Fruit fly (Drosophila melanogaster) whole organism, embryonic: Measurements from ENCODE around the gene Scgalpha.

ENCODE experiments used
- Atf3 ChIP-seq: fragments of 200-800 bp; sonication (Bioruptor generic); optimal IDR thresholded peaks from 3 replicates; lab custom pipeline; 2016; ENCODE audit warnings: missing biosample characterization, missing genetic modification characterization
- B-H2 ChIP-seq: fragments of 200-800 bp; sonication (Bioruptor generic); optimal IDR thresholded peaks from 2 replicates; lab custom pipeline; 2018; ENCODE audit warnings: missing biosample characterization, mild to moderate bottlenecking, missing genetic modification characterization
- Bgb ChIP-seq: fragments of 200-800 bp; sonication (Bioruptor generic); IDR thresholded peaks from 2 replicates; pipeline ENCODE4 v1.3.6; 2022; ENCODE audit warnings: missing biosample characterization, missing genetic modification characterization; ENCODE audit not compliant: partially characterized antibody
- Blimp-1 ChIP-seq: fragments of 200-800 bp; sonication (Bioruptor generic); optimal IDR thresholded peaks from 3 replicates; lab custom pipeline; 2018; ENCODE audit warnings: missing biosample characterization, missing genetic modification characterization, mild to moderate bottlenecking, moderate library complexity, missing genetic modification reagents
- CG10979 ChIP-seq: fragments of 200-800 bp; sonication (Bioruptor generic); optimal IDR thresholded peaks from 2 replicates; lab custom pipeline; 2018; ENCODE audit warnings: missing biosample characterization, mild to moderate bottlenecking, missing genetic modification characterization, moderate library complexity
- CG11560 ChIP-seq: fragments of 200-800 bp; sonication (Bioruptor generic); IDR thresholded peaks from 3 replicates; pipeline ENCODE4 v1.3.6; 2022; ENCODE audit warnings: missing biosample characterization, missing genetic modification characterization
- CG11695 ChIP-seq: fragments of 200-800 bp; sonication (Bioruptor generic); IDR thresholded peaks from 3 replicates; pipeline ENCODE4 v1.3.6; 2022; ENCODE audit warnings: missing biosample characterization, missing genetic modification characterization
- CG12104 ChIP-seq: fragments of 200-800 bp; sonication (Bioruptor generic); optimal IDR thresholded peaks from 3 replicates; lab custom pipeline; 2016; ENCODE audit warnings: missing biosample characterization, missing genetic modification characterization
- CG12391 ChIP-seq: fragments of 200-800 bp; sonication (Bioruptor generic); optimal IDR thresholded peaks from 3 replicates; lab custom pipeline; 2018; ENCODE audit warnings: missing biosample characterization, mild to moderate bottlenecking, missing genetic modification characterization, moderate library complexity
- CG12659 ChIP-seq: fragments of 200-800 bp; sonication (Bioruptor generic); optimal IDR thresholded peaks from 3 replicates; lab custom pipeline; 2017; ENCODE audit warnings: mild to moderate bottlenecking, missing biosample characterization, missing genetic modification reagents, missing genetic modification characterization
- CG13123 ChIP-seq: fragments of 200-800 bp; sonication (Bioruptor generic); optimal IDR thresholded peaks from 2 replicates; lab custom pipeline; 2016; ENCODE audit warnings: missing biosample characterization, missing genetic modification characterization
- CG13287 ChIP-seq: fragments of 200-800 bp; sonication (Bioruptor generic); IDR thresholded peaks from 2 replicates; pipeline ENCODE4 v1.3.6; 2022; ENCODE audit warnings: missing biosample characterization, missing genetic modification characterization; ENCODE audit not compliant: partially characterized antibody
- CG15696 ChIP-seq: fragments of 200-800 bp; sonication (Bioruptor generic); optimal IDR thresholded peaks from 2 replicates; lab custom pipeline; 2019; ENCODE audit warnings: missing biosample characterization, mild to moderate bottlenecking, missing genetic modification characterization, moderate library complexity
- CG16813 ChIP-seq: fragments of 200-800 bp; sonication (Bioruptor generic); IDR thresholded peaks from 3 replicates; pipeline ENCODE4 v1.3.6; 2022; ENCODE audit warnings: missing biosample characterization, missing genetic modification characterization; ENCODE audit not compliant: partially characterized antibody
- CG18011 ChIP-seq: fragments of 200-800 bp; sonication (Bioruptor generic); optimal IDR thresholded peaks from 2 replicates; lab custom pipeline; 2017; ENCODE audit warnings: missing biosample characterization, missing genetic modification characterization, mild to moderate bottlenecking, moderate library complexity, missing genotype
- CG2202 ChIP-seq: fragments of 200-800 bp; sonication (Bioruptor generic); optimal IDR thresholded peaks from 2 replicates; lab custom pipeline; 2018; ENCODE audit warnings: missing biosample characterization, mild to moderate bottlenecking, missing genetic modification characterization
- CG30403 ChIP-seq: fragments of 200-800 bp; sonication (Bioruptor generic); optimal IDR thresholded peaks from 3 replicates; lab custom pipeline; 2016; ENCODE audit warnings: missing biosample characterization, missing genetic modification characterization
- CG4730 ChIP-seq: fragments of 200-800 bp; sonication (Bioruptor generic); IDR thresholded peaks from 2 replicates; pipeline ENCODE4 v1.3.6; 2022; ENCODE audit warnings: missing biosample characterization, missing genetic modification characterization
- CG6654 ChIP-seq: fragments of 200-800 bp; sonication (Bioruptor generic); optimal IDR thresholded peaks from 2 replicates; lab custom pipeline; 2017; ENCODE audit warnings: missing biosample characterization, mild to moderate bottlenecking, missing genetic modification characterization
- CG7745 ChIP-seq: fragments of 200-800 bp; sonication (Bioruptor generic); optimal IDR thresholded peaks from 2 replicates; lab custom pipeline; 2018; ENCODE audit warnings: missing biosample characterization, mild to moderate bottlenecking, missing genetic modification characterization, moderate library complexity
- CG7987 ChIP-seq: fragments of 200-800 bp; sonication (Bioruptor generic); optimal IDR thresholded peaks from 2 replicates; lab custom pipeline; 2018; ENCODE audit warnings: missing biosample characterization, mild to moderate bottlenecking, missing genetic modification characterization, moderate library complexity
- CG8388 ChIP-seq: fragments of 200-800 bp; sonication (Bioruptor generic); optimal IDR thresholded peaks from 2 replicates; lab custom pipeline; 2019; ENCODE audit warnings: missing biosample characterization, mild to moderate bottlenecking, missing genetic modification characterization, moderate library complexity
- CHES-1-like ChIP-seq: fragments of 200-800 bp; sonication (Bioruptor generic); optimal IDR thresholded peaks from 2 replicates; lab custom pipeline; 2016; ENCODE audit warnings: missing biosample characterization, missing genetic modification characterization
- Dbx ChIP-seq: fragments of 200-800 bp; sonication (Bioruptor generic); IDR thresholded peaks from 3 replicates; pipeline ENCODE4 v1.3.6; 2022; ENCODE audit warnings: missing biosample characterization, missing genetic modification characterization
- Dek ChIP-seq: fragments of 200-800 bp; sonication (Bioruptor generic); optimal IDR thresholded peaks from 3 replicates; lab custom pipeline; 2019; ENCODE audit warnings: missing biosample characterization, mild to moderate bottlenecking, missing genetic modification characterization, moderate library complexity
- Eip74EF ChIP-seq, 2 experiments: fragments of 200-800 bp in 1 of 2; fragments of >200 bp in 1 of 2; sonication (Bioruptor generic) in 1 of 2; optimal IDR thresholded peaks; 2 replicates each; lab custom pipeline; 2017 to 2019; ENCODE audit warnings: missing biosample characterization in 2 of 2, missing genetic modification characterization in 2 of 2, mild to moderate bottlenecking in 1 of 2, moderate library complexity in 1 of 2
- HHEX ChIP-seq: fragments of 200-800 bp; sonication (Bioruptor generic); optimal IDR thresholded peaks from 3 replicates; lab custom pipeline; 2017; ENCODE audit warnings: missing biosample characterization, mild to moderate bottlenecking, missing genetic modification characterization, missing genetic modification reagents
- Kr ChIP-seq: fragments of 200-800 bp; sonication (Bioruptor generic); optimal IDR thresholded peaks from 2 replicates; lab custom pipeline; 2017; ENCODE audit warnings: missing biosample characterization, mild to moderate bottlenecking, missing genetic modification characterization
- Mad ChIP-seq: fragments of 200-800 bp; sonication (Bioruptor generic); optimal IDR thresholded peaks from 2 replicates; lab custom pipeline; 2016; ENCODE audit warnings: missing biosample characterization, missing genetic modification characterization
- ap ChIP-seq: fragments of 200-800 bp; sonication (Bioruptor generic); IDR thresholded peaks from 2 replicates; pipeline ENCODE4 v1.3.6; 2022; ENCODE audit warnings: missing biosample characterization, missing genetic modification characterization
- bbx ChIP-seq: fragments of 200-800 bp; sonication (Bioruptor generic); IDR thresholded peaks from 2 replicates; pipeline ENCODE4 v1.3.6; 2022; ENCODE audit warnings: missing biosample characterization, missing genetic modification characterization; ENCODE audit not compliant: partially characterized antibody
- cad ChIP-seq: fragments of >200 bp; optimal IDR thresholded peaks from 2 replicates; lab custom pipeline; 2017; ENCODE audit warnings: missing biosample characterization, missing genetic modification characterization
- chif ChIP-seq, 2 experiments: fragments of 200-800 bp; sonication (Bioruptor generic); optimal IDR thresholded peaks; 3 replicates each; lab custom pipeline; 2016; ENCODE audit warnings: missing biosample characterization in 2 of 2, missing genetic modification characterization in 2 of 2
- dan ChIP-seq: fragments of 200-800 bp; sonication (Bioruptor generic); IDR thresholded peaks from 2 replicates; pipeline ENCODE4 v1.3.6; 2022; ENCODE audit warnings: missing biosample characterization, missing genetic modification characterization
- en ChIP-seq: fragments of 200-800 bp; sonication (Bioruptor generic); optimal IDR thresholded peaks from 2 replicates; lab custom pipeline; 2016; ENCODE audit warnings: missing biosample characterization, missing genetic modification characterization
- ewg ChIP-seq: fragments of 200-800 bp; sonication (Bioruptor generic); optimal IDR thresholded peaks from 3 replicates; lab custom pipeline; 2017; ENCODE audit warnings: mild to moderate bottlenecking, missing biosample characterization, missing genetic modification reagents, missing genetic modification characterization
- nmo ChIP-seq: fragments of 200-800 bp; sonication (Bioruptor generic); optimal IDR thresholded peaks from 2 replicates; lab custom pipeline; 2018; ENCODE audit warnings: missing biosample characterization, mild to moderate bottlenecking, missing genetic modification characterization, moderate library complexity
- peb ChIP-seq: fragments of 200-800 bp; sonication (Bioruptor generic); IDR thresholded peaks from 2 replicates; pipeline ENCODE4 v1.3.6; 2022; ENCODE audit warnings: missing biosample characterization, missing genetic modification characterization
- pfk ChIP-seq: fragments of 200-800 bp; sonication (Bioruptor generic); optimal IDR thresholded peaks from 2 replicates; lab custom pipeline; 2018; ENCODE audit warnings: missing biosample characterization, mild to moderate bottlenecking, missing genetic modification characterization, moderate library complexity
- prd ChIP-seq, 3 experiments: fragments of >200 bp in 2 of 3; fragments of 200-800 bp in 1 of 3; sonication (Bioruptor generic) in 1 of 3; optimal IDR thresholded peaks in 2 of 3; IDR thresholded peaks in 1 of 3; 2 replicates in 2 of 3; 3 replicates in 1 of 3; pipeline versions ENCODE4 v1.3.6 to Lab custom; 2017 to 2022; ENCODE audit warnings: missing biosample characterization in 1 of 3, missing genetic modification characterization in 1 of 3
- run ChIP-seq: fragments of 200-800 bp; sonication (Bioruptor generic); optimal IDR thresholded peaks from 3 replicates; lab custom pipeline; 2018; ENCODE audit warnings: missing biosample characterization, mild to moderate bottlenecking, missing genetic modification characterization
- sens-2 ChIP-seq: fragments of 200-800 bp; sonication (Bioruptor generic); IDR thresholded peaks from 2 replicates; pipeline ENCODE4 v1.3.6; 2022; ENCODE audit warnings: missing biosample characterization, missing genetic modification characterization
- shn ChIP-seq: fragments of 200-800 bp; sonication (Bioruptor generic); optimal IDR thresholded peaks from 3 replicates; lab custom pipeline; 2016; ENCODE audit warnings: missing biosample characterization, missing genetic modification characterization
- sna ChIP-seq: fragments of 200-800 bp; sonication (Bioruptor generic); IDR thresholded peaks from 2 replicates; pipeline ENCODE4 v1.3.6; 2022; ENCODE audit warnings: missing biosample characterization, missing genetic modification characterization; ENCODE audit not compliant: partially characterized antibody
- tx ChIP-seq: fragments of 200-800 bp; sonication (Bioruptor generic); optimal IDR thresholded peaks from 2 replicates; lab custom pipeline; 2016; ENCODE audit warnings: missing biosample characterization, missing genetic modification characterization
- z ChIP-seq: fragments of 200-800 bp; sonication (Bioruptor generic); IDR thresholded peaks from 3 replicates; pipeline ENCODE4 v1.3.6; 2022; ENCODE audit warnings: missing biosample characterization, missing genetic modification characterization
- zen ChIP-seq: fragments of 200-800 bp; sonication (Bioruptor generic); optimal IDR thresholded peaks from 3 replicates; lab custom pipeline; 2018; ENCODE audit warnings: missing biosample characterization, mild to moderate bottlenecking, missing genetic modification characterization, moderate library complexity

The Scgalpha gene

DNA sequence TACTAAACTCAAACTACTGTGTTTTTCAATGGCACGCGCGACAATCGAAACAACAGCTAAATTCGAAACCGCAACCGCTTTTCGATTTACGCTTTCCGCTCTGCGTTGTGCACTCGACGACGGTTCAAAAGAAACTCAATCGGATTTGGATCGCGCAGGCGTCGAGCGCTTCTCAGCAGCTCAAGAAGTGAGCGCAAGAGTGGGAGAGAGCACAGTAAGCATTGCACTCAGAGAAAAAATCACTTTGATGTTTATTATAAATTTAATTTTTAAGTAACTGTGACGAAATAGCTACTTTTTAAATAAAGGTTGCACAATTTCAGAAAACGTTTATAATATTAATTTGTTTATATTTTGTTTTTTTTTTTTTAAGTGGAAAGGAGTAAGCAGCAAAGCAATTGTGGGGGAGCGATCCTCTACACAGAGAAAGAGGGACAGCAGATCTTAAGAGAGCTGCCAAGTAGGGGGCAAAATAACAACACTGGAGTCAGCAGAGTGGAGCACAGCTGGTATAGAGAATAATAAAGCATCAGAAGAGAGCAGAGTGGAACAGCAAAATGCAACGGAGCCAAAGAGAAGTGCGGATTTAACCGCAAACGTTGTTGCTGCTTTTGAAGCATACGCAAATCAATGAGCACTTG, 25.5 kb upstream of the Scgalpha start (continued):
- TF ChIP-seq Eip74EF (GFP tag; optimal IDR thresholded peaks at IDR 0.05; lab: Kevin White, UChicago): peak in 1 of 2 experiments; percentile 95
- no peak; the same call in 1 of the 2 replicates for TF ChIP-seq dan (GFP tag; lab: Robert Waterston, UW)
- TF ChIP-seq CG7987: peak; percentile 93
- peak; percentile 84 for TF ChIP-seq CG6654
- peak; percentile 98 for TF ChIP-seq CG12104 (GFP tag; lab: Kevin White, UChicago)
- TF ChIP-seq CG8388 (GFP tag; lab: Kevin White, UChicago): peak; percentile 98
- TF ChIP-seq CG30403: peak; percentile 99
- TF ChIP-seq zen (tag; lab: Kevin White, UChicago): peak; percentile 98
- peak; percentile 57; the same call in 1 of the 2 replicates for TF ChIP-seq bbx (GFP tag; lab: Robert Waterston, UW)
- peak; percentile 99 for TF ChIP-seq ap (GFP tag; lab: Robert Waterston, UW)
- no peak for TF ChIP-seq sna (GFP tag; lab: Robert Waterston, UW)
- TF ChIP-seq Mad (GFP tag; lab: Kevin White, UChicago): peak; percentile 96
- TF ChIP-seq CG12659 (GFP tag; lab: Kevin White, UChicago): peak; percentile 97
- peak; percentile 94 for TF ChIP-seq CG7745
- TF ChIP-seq Blimp-1: peak; percentile 98
- no peak for TF ChIP-seq prd (optimal IDR thresholded peaks at IDR 0.05; lab: Kevin White, UChicago)
- TF ChIP-seq prd (GFP tag; IDR thresholded peaks at IDR 0.05; lab: Robert Waterston, UW): peak; percentile 99
- no peak for TF ChIP-seq CG13287
- peak; percentile 97 for TF ChIP-seq CG13123
- peak; percentile 98 for TF ChIP-seq nmo (GFP tag; lab: Kevin White, UChicago)
- TF ChIP-seq ewg: peak; percentile 94
- peak; percentile 43 for TF ChIP-seq pfk (GFP tag; lab: Kevin White, UChicago)
- peak; percentile 98 for TF ChIP-seq CG4730 (GFP tag; lab: Robert Waterston, UW)
- peak; percentile 82 for TF ChIP-seq CHES-1-like
- TF ChIP-seq cad (GFP tag; lab: Kevin White, UChicago): no peak
- peak; percentile 85 for TF ChIP-seq CG18011 (GFP tag; lab: Kevin White, UChicago)
- no peak for TF ChIP-seq Bgb (GFP tag; lab: Robert Waterston, UW)
- TF ChIP-seq chif (GFP tag; optimal IDR thresholded peaks at IDR 0.05; lab: Kevin White, UChicago): peak; percentile 90 to 96
- peak; percentile 89 for TF ChIP-seq CG11560
- TF ChIP-seq peb (GFP tag; lab: Robert Waterston, UW): peak; percentile 98
- peak; percentile 96 for TF ChIP-seq Dek (tag; lab: Kevin White, UChicago)
- peak; percentile 98 for TF ChIP-seq sens-2 (GFP tag; lab: Robert Waterston, UW)
- TF ChIP-seq CG11695 (GFP tag; lab: Robert Waterston, UW): peak; percentile 99
- TF ChIP-seq en (GFP tag; lab: Kevin White, UChicago): peak; percentile 78
- TF ChIP-seq CG16813 (GFP tag; lab: Robert Waterston, UW): no peak
- TF ChIP-seq Dbx (GFP tag; lab: Robert Waterston, UW): peak; percentile 95
- TF ChIP-seq CG12391 (tag; lab: Kevin White, UChicago): peak; percentile 99
- peak; percentile 97 for TF ChIP-seq run (tag; lab: Kevin White, UChicago)
- peak; percentile 96 for TF ChIP-seq HHEX
- TF ChIP-seq Atf3 (GFP tag; lab: Kevin White, UChicago): peak; percentile 87
- TF ChIP-seq shn (GFP tag; lab: Kevin White, UChicago): peak; percentile 65
- peak; percentile 98 for TF ChIP-seq CG15696
- peak; percentile 97 for TF ChIP-seq z (GFP tag; lab: Robert Waterston, UW)
- TF ChIP-seq tx: peak; percentile 79
- peak; percentile 78 for TF ChIP-seq B-H2 (GFP tag; lab: Kevin White, UChicago)
- TF ChIP-seq CG10979: peak; percentile 99
- TF ChIP-seq Kr (GFP tag; lab: Kevin White, UChicago): peak; percentile 77
- peak; percentile 98 for TF ChIP-seq CG2202 (tag; lab: Kevin White, UChicago)
